Worm (Caenorhabditis elegans) whole organism, L3 larva: Measurements from ENCODE around the gene rabr-1.

ENCODE experiments used
- ceh-28 ChIP-seq: fragments of 150-350 bp; optimal IDR thresholded peaks from 2 replicates; lab custom pipeline; 2014; ENCODE audit warnings: missing biosample characterization, missing genetic modification reagents, missing genetic modification characterization
- ceh-82 ChIP-seq: fragments of 150-350 bp; optimal IDR thresholded peaks from 2 replicates; lab custom pipeline; 2014; ENCODE audit warnings: missing biosample characterization, missing genetic modification characterization
- unc-39 ChIP-seq: sonication (generic microtip); optimal IDR thresholded peaks from 4 replicates; lab custom pipeline; 2017; ENCODE audit warnings: missing biosample characterization, missing genetic modification characterization

ce11 chrX:2515224-2515623, 19.2 kb downstream of the rabr-1 start, which contains the start of gene syg-1:
- TF ChIP-seq ceh-82 (tag; lab: Kevin White, UChicago) (no peak), unc-39 (no peak), ceh-28 (tag; lab: Kevin White, UChicago) (no peak)
